Worm (Caenorhabditis elegans): ENCODE data around the gene gspd-1.

- TF ChIP-seq ama-1 (optimal IDR thresholded peaks at IDR 0.05) (no peak), hmg-4 (GFP tag; optimal IDR thresholded peaks at IDR 0.05) (no peak)
Measured at ce11 chrIV:11286112-11286511, 31.1 kb upstream of the gspd-1 start.

All from whole organism, early embryonic.